Worm (Caenorhabditis elegans): Measurements from ENCODE around the gene srt-67.

- TF ChIP-seq nhr-237 (tag; optimal IDR thresholded peaks at IDR 0.05) (no peak), nhr-76 (tag; optimal IDR thresholded peaks at IDR 0.05) (no peak), skn-1 (tag; optimal IDR thresholded peaks at IDR 0.05) (no peak), snpc-4 (tag; optimal IDR thresholded peaks at IDR 0.05) (no peak), unc-39 (tag; optimal IDR thresholded peaks at IDR 0.05) (no peak)
Observed at ce11 chrV:5273241-5273640, 16.0 kb upstream of the srt-67 start.
